Worm (Caenorhabditis elegans) whole organism, midembryonic: Measurements from ENCODE around the gene M02D8.5.

Experiments used
- cog-1 ChIP-seq: sonication (generic microtip); optimal IDR thresholded peaks from 2 replicates; lab custom pipeline; 2016; ENCODE audit warnings: missing genetic modification characterization, missing compliant biosample characterization
- klf-2 ChIP-seq: fragments of 200-800 bp; sonication (Bioruptor generic); conservative IDR thresholded peaks from 2 replicates; pipeline ENCODE4 v1.3.6; 2022; ENCODE audit warnings: missing genetic modification reagents, missing genetic modification characterization, missing compliant biosample characterization
- med-1 ChIP-seq: sonication (generic microtip); optimal IDR thresholded peaks from 2 replicates; lab custom pipeline; 2017; ENCODE audit warnings: missing genetic modification characterization, mild to moderate bottlenecking, missing compliant biosample characterization, antibody characterized with exemption, missing genetic modification reagents; ENCODE audit not compliant: insufficient read depth
- ztf-23 ChIP-seq: fragments of 200-800 bp; sonication (Bioruptor generic); IDR thresholded peaks from 2 replicates; pipeline ENCODE4 v1.3.6; 2022; ENCODE audit warnings: missing genetic modification reagents, missing genetic modification characterization, missing compliant biosample characterization

DNA sequence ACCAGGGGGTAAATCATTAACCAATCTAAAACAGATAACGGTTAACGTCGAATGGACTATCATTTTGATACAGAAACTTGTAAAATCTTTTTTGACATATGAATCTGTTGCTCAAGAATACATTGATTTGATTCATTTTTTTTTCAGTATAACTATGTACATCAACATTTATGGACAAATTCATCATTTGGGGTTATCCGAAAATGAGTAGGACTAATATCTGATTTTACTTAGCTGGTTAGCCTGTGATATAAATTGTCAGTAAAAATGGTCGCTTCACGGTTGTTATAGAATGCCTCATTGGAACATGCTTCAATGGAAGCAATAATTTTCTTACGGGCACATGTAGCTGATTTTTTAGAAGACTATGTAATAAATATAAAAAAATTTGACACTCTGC lies 36.3 kb upstream of the M02D8.5 start:
- TF ChIP-seq cog-1 (tag; lab: Kevin White, UChicago) (no peak), klf-2 (GFP tag; lab: Robert Waterston, UW) (no peak), med-1 (GFP tag; lab: Kevin White, UChicago) (no peak), ztf-23 (no peak)
